Fruit fly (Drosophila melanogaster) whole organism, embryonic: ENCODE data around the gene CG42538.

Experiments
- Bdp1 ChIP-seq: fragments of 200-800 bp; sonication (Bioruptor generic); optimal IDR thresholded peaks from 3 replicates; lab custom pipeline; 2016; ENCODE audit warnings: missing biosample characterization, missing genetic modification characterization
- CG10321 ChIP-seq: fragments of 200-800 bp; sonication (Bioruptor generic); IDR thresholded peaks from 2 replicates; pipeline ENCODE4 v1.3.6; 2022; ENCODE audit warnings: missing biosample characterization, missing genetic modification characterization
- CG10366 ChIP-seq: fragments of 200-800 bp; sonication (Bioruptor generic); IDR thresholded peaks from 2 replicates; pipeline ENCODE4 v1.3.6; 2022; ENCODE audit warnings: missing biosample characterization, missing genetic modification characterization
- CG11456 ChIP-seq: fragments of 200-800 bp; sonication (Bioruptor generic); IDR thresholded peaks from 3 replicates; pipeline ENCODE4 v1.3.6; 2022; ENCODE audit warnings: missing biosample characterization, missing genetic modification characterization
- CG12236 ChIP-seq: fragments of 200-800 bp; sonication (Bioruptor generic); optimal IDR thresholded peaks from 2 replicates; lab custom pipeline; 2016; ENCODE audit warnings: missing biosample characterization, missing genetic modification characterization
- CG14667 ChIP-seq: fragments of 200-800 bp; sonication (Bioruptor generic); IDR thresholded peaks from 2 replicates; pipeline ENCODE4 v1.3.6; 2022; ENCODE audit warnings: missing biosample characterization, missing genetic modification characterization
- CG15479 ChIP-seq: fragments of 200-800 bp; sonication (Bioruptor generic); optimal IDR thresholded peaks from 3 replicates; lab custom pipeline; 2019; ENCODE audit warnings: missing biosample characterization, mild to moderate bottlenecking, missing genetic modification characterization, moderate library complexity
- CG1647 ChIP-seq: fragments of 200-800 bp; sonication (Bioruptor generic); optimal IDR thresholded peaks from 3 replicates; lab custom pipeline; 2016; ENCODE audit warnings: missing biosample characterization, missing genetic modification characterization
- CG16815 ChIP-seq: fragments of 200-800 bp; sonication (Bioruptor generic); optimal IDR thresholded peaks from 3 replicates; lab custom pipeline; 2017; ENCODE audit warnings: missing biosample characterization, mild to moderate bottlenecking, missing genetic modification characterization
- CG17328 ChIP-seq: fragments of 200-800 bp; sonication (Bioruptor generic); IDR thresholded peaks from 2 replicates; pipeline ENCODE4 v1.3.6; 2022; ENCODE audit warnings: missing biosample characterization, missing genetic modification characterization
- CG18262 ChIP-seq: fragments of 200-800 bp; optimal IDR thresholded peaks from 3 replicates; lab custom pipeline; 2019; ENCODE audit warnings: missing biosample characterization, mild to moderate bottlenecking, missing genetic modification characterization, moderate library complexity
- CG1832 ChIP-seq: fragments of 200-800 bp; sonication (Bioruptor generic); optimal IDR thresholded peaks from 2 replicates; lab custom pipeline; 2017; ENCODE audit warnings: missing biosample characterization, mild to moderate bottlenecking, missing genetic modification characterization, inconsistent platforms
- CG2120 ChIP-seq: fragments of 200-800 bp; sonication (Bioruptor generic); optimal IDR thresholded peaks from 3 replicates; lab custom pipeline; 2016; ENCODE audit warnings: missing biosample characterization, missing genetic modification characterization
- CG30403 ChIP-seq: fragments of 200-800 bp; sonication (Bioruptor generic); optimal IDR thresholded peaks from 3 replicates; lab custom pipeline; 2016; ENCODE audit warnings: missing biosample characterization, missing genetic modification characterization
- CG32772 ChIP-seq: fragments of 200-800 bp; sonication (Bioruptor generic); IDR thresholded peaks from 2 replicates; pipeline ENCODE4 v1.3.6; 2022; ENCODE audit warnings: missing biosample characterization, missing genetic modification characterization
- CG3995 ChIP-seq: fragments of 200-800 bp; sonication (Bioruptor generic); optimal IDR thresholded peaks from 3 replicates; lab custom pipeline; 2016; ENCODE audit warnings: missing biosample characterization, missing genetic modification characterization
- CG6689 ChIP-seq: fragments of 200-800 bp; sonication (Bioruptor generic); IDR thresholded peaks from 2 replicates; pipeline ENCODE4 v1.3.6; 2022; ENCODE audit warnings: missing biosample characterization, missing genetic modification characterization
- CG7556 ChIP-seq: fragments of 200-800 bp; sonication (Bioruptor generic); optimal IDR thresholded peaks from 2 replicates; lab custom pipeline; 2017; ENCODE audit warnings: missing biosample characterization, mild to moderate bottlenecking, missing genetic modification characterization
- CG8924 ChIP-seq: fragments of 200-800 bp; optimal IDR thresholded peaks from 3 replicates; lab custom pipeline; 2019; ENCODE audit warnings: missing biosample characterization, mild to moderate bottlenecking, missing genetic modification characterization, moderate library complexity
- CG9609 ChIP-seq: fragments of 200-800 bp; sonication (Bioruptor generic); optimal IDR thresholded peaks from 3 replicates; lab custom pipeline; 2016; ENCODE audit warnings: missing biosample characterization, missing genetic modification characterization
- CG9876 ChIP-seq: fragments of 200-800 bp; sonication (Bioruptor generic); optimal IDR thresholded peaks from 2 replicates; lab custom pipeline; 2016; ENCODE audit warnings: missing biosample characterization, missing genetic modification characterization
- E2f1 ChIP-seq: fragments of 200-800 bp; sonication (Bioruptor generic); IDR thresholded peaks from 2 replicates; pipeline ENCODE4 v1.3.6; 2022; ENCODE audit warnings: missing biosample characterization, missing genetic modification characterization
- Fer2 ChIP-seq: fragments of 200-800 bp; sonication (Bioruptor generic); optimal IDR thresholded peaks from 2 replicates; lab custom pipeline; 2018; ENCODE audit warnings: missing biosample characterization, mild to moderate bottlenecking, missing genetic modification characterization, moderate library complexity
- HLH4C ChIP-seq: fragments of 200-800 bp; sonication (Bioruptor generic); IDR thresholded peaks from 3 replicates; pipeline ENCODE4 v1.3.6; 2022; ENCODE audit warnings: missing biosample characterization, missing genetic modification characterization; ENCODE audit not compliant: partially characterized antibody
- Hand ChIP-seq: fragments of 200-800 bp; sonication (Bioruptor generic); optimal IDR thresholded peaks from 2 replicates; lab custom pipeline; 2017; ENCODE audit warnings: mild to moderate bottlenecking, missing biosample characterization, missing genetic modification reagents, missing genetic modification characterization
- Hsf ChIP-seq: fragments of 200-800 bp; sonication (Bioruptor generic); optimal IDR thresholded peaks from 3 replicates; lab custom pipeline; 2016; ENCODE audit warnings: missing biosample characterization, missing genetic modification characterization
- Max ChIP-seq: fragments of 200-800 bp; sonication (Bioruptor generic); optimal IDR thresholded peaks from 2 replicates; lab custom pipeline; 2016; ENCODE audit warnings: missing biosample characterization, mild to moderate bottlenecking, missing genetic modification characterization
- Mes4 ChIP-seq: fragments of 200-800 bp; sonication (Bioruptor generic); optimal IDR thresholded peaks from 2 replicates; lab custom pipeline; 2016; ENCODE audit warnings: missing biosample characterization, missing genetic modification characterization
- NK7.1 ChIP-seq: fragments of 200-800 bp; sonication (Bioruptor generic); optimal IDR thresholded peaks from 3 replicates; lab custom pipeline; 2016; ENCODE audit warnings: missing biosample characterization, missing genetic modification characterization
- PHDP ChIP-seq: fragments of 200-800 bp; sonication (Bioruptor generic); optimal IDR thresholded peaks from 3 replicates; lab custom pipeline; 2018; ENCODE audit warnings: missing biosample characterization, mild to moderate bottlenecking, missing genetic modification characterization, moderate library complexity
- Sry-δ ChIP-seq: fragments of 200-800 bp; sonication (Bioruptor generic); optimal IDR thresholded peaks from 2 replicates; lab custom pipeline; 2016; ENCODE audit warnings: missing biosample characterization, missing genetic modification characterization
- TFAM ChIP-seq: fragments of 200-800 bp; sonication (Bioruptor generic); optimal IDR thresholded peaks from 2 replicates; lab custom pipeline; 2017; ENCODE audit warnings: missing biosample characterization, missing genetic modification characterization, inconsistent platforms
- Trl ChIP-seq, 3 experiments: fragments of >200 bp in 2 of 3; fragments of 200-800 bp in 1 of 3; sonication (Bioruptor generic) in 1 of 3; optimal IDR thresholded peaks; 2 replicates in 1 of 3; 3 replicates in 2 of 3; lab custom pipeline; 2016 to 2017; ENCODE audit warnings: missing biosample characterization in 1 of 3, missing genetic modification characterization in 1 of 3
- bowl ChIP-seq: fragments of 200-800 bp; sonication (Bioruptor generic); IDR thresholded peaks from 2 replicates; pipeline ENCODE4 v1.3.6; 2022; ENCODE audit warnings: missing biosample characterization, missing genetic modification characterization
- br ChIP-seq: fragments of >200 bp; optimal IDR thresholded peaks from 2 replicates; lab custom pipeline; 2017
- chm ChIP-seq: fragments of 200-800 bp; sonication (Bioruptor generic); IDR thresholded peaks from 2 replicates; pipeline ENCODE4 v1.3.6; 2022; ENCODE audit warnings: missing biosample characterization, missing genetic modification characterization
- dysf ChIP-seq: fragments of 200-800 bp; sonication (Bioruptor generic); IDR thresholded peaks from 3 replicates; pipeline ENCODE4 v1.3.6; 2022; ENCODE audit warnings: missing biosample characterization, missing genetic modification characterization
- fd96Cb ChIP-seq: fragments of 200-800 bp; sonication (Bioruptor generic); optimal IDR thresholded peaks from 2 replicates; lab custom pipeline; 2018; ENCODE audit warnings: missing biosample characterization, mild to moderate bottlenecking, missing genetic modification characterization, moderate library complexity
- grau ChIP-seq: fragments of 200-800 bp; optimal IDR thresholded peaks from 3 replicates; lab custom pipeline; 2019; ENCODE audit warnings: missing biosample characterization, mild to moderate bottlenecking, missing genetic modification characterization, moderate library complexity
- gt ChIP-seq: fragments of 200-800 bp; sonication (Bioruptor generic); IDR thresholded peaks from 2 replicates; pipeline ENCODE4 v1.3.6; 2022; ENCODE audit warnings: missing biosample characterization, missing genetic modification characterization
- ind ChIP-seq: fragments of 200-800 bp; sonication (Bioruptor generic); optimal IDR thresholded peaks from 3 replicates; lab custom pipeline; 2016; ENCODE audit warnings: missing biosample characterization, missing genetic modification characterization
- klu ChIP-seq: fragments of 200-800 bp; sonication (Bioruptor generic); IDR thresholded peaks from 2 replicates; pipeline ENCODE4 v1.3.6; 2022; ENCODE audit warnings: missing biosample characterization, missing genetic modification characterization
- luna ChIP-seq: fragments of 200-800 bp; sonication (Bioruptor generic); optimal IDR thresholded peaks from 2 replicates; lab custom pipeline; 2016; ENCODE audit warnings: missing biosample characterization, missing genetic modification characterization
- onecut ChIP-seq: fragments of 200-800 bp; sonication (Bioruptor generic); IDR thresholded peaks from 2 replicates; pipeline ENCODE4 v1.3.6; 2022; ENCODE audit warnings: missing biosample characterization, missing genetic modification characterization
- run ChIP-seq: fragments of 200-800 bp; sonication (Bioruptor generic); optimal IDR thresholded peaks from 3 replicates; lab custom pipeline; 2018; ENCODE audit warnings: missing biosample characterization, mild to moderate bottlenecking, missing genetic modification characterization
- sc ChIP-seq, 3 experiments: fragments of >200 bp in 2 of 3; fragments of 200-800 bp in 1 of 3; sonication (Bioruptor generic) in 1 of 3; optimal IDR thresholded peaks; 2 replicates in 2 of 3; 3 replicates in 1 of 3; lab custom pipeline; 2017; ENCODE audit warnings: mild to moderate bottlenecking in 1 of 3, missing biosample characterization in 1 of 3, missing genetic modification characterization in 1 of 3, missing genetic modification reagents in 1 of 3
- sr ChIP-seq: fragments of 200-800 bp; sonication (Bioruptor generic); IDR thresholded peaks from 3 replicates; pipeline ENCODE4 v1.3.6; 2022; ENCODE audit warnings: missing biosample characterization, missing genetic modification characterization
- stc ChIP-seq: fragments of 200-800 bp; sonication (Bioruptor generic); IDR thresholded peaks from 2 replicates; pipeline ENCODE4 v1.3.6; 2022; ENCODE audit warnings: missing biosample characterization, missing genetic modification characterization
- stwl ChIP-seq: fragments of 200-800 bp; sonication (Bioruptor generic); optimal IDR thresholded peaks from 3 replicates; lab custom pipeline; 2018; ENCODE audit warnings: missing biosample characterization, mild to moderate bottlenecking, missing genetic modification characterization, moderate library complexity
- trem ChIP-seq: fragments of 200-800 bp; optimal IDR thresholded peaks from 3 replicates; lab custom pipeline; 2019; ENCODE audit warnings: missing biosample characterization, mild to moderate bottlenecking, missing genetic modification characterization, moderate library complexity
- unpg ChIP-seq: fragments of 200-800 bp; sonication (Bioruptor generic); optimal IDR thresholded peaks from 3 replicates; lab custom pipeline; 2018; ENCODE audit warnings: missing biosample characterization, mild to moderate bottlenecking, missing genetic modification characterization, moderate library complexity

The CG42538 gene

DNA sequence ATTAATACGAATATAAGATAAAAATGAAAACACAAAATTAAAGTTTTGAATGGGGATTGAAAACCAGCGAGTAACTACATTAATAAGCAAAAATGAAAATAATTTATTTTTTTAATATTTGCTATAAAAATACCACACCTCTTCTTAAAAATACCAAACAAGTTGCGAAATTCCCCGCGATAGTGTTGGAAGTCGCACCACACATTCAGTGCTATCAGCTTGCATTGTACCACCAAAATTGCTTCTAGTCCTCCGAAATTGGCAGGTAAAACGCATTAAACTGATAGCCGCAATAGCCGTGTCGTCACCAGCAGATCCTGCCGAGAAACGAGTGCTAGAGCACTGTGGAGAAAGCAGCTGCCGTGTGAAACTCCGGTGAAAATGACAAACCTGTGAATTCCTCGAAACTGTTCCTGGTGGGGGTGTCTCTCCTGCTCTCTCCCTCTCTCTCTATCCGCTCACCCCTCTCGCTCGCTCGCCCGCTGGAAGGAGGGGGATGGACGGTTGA lies 46.2 kb upstream of the CG42538 start, which contains the start of gene Hip14 (continued):
- no peak for TF ChIP-seq sr
- TF ChIP-seq TFAM (GFP tag; lab: Kevin White, UChicago): no peak
- 0 out of 2 replicates have a peak, but pooled peaks have one; percentile 8 for TF ChIP-seq CG17328 (GFP tag; lab: Robert Waterston, UW)
- no peak for TF ChIP-seq Mes4
- no peak for TF ChIP-seq HLH4C (GFP tag; lab: Robert Waterston, UW)
- peak; percentile 23 for TF ChIP-seq CG7556 (GFP tag; lab: Kevin White, UChicago)
- TF ChIP-seq CG15479 (GFP tag; lab: Kevin White, UChicago): peak; percentile 56
- TF ChIP-seq CG16815 (GFP tag; lab: Kevin White, UChicago): no peak
- TF ChIP-seq Hand (GFP tag; lab: Kevin White, UChicago): no peak
- no peak for TF ChIP-seq CG10321 (GFP tag; lab: Robert Waterston, UW)
- TF ChIP-seq E2f1 (GFP tag; lab: Robert Waterston, UW): no peak
- TF ChIP-seq stwl: peak; percentile 54
- TF ChIP-seq CG11456 (GFP tag; lab: Robert Waterston, UW): no peak
- TF ChIP-seq Fer2 (tag; lab: Kevin White, UChicago): no peak
- no peak for TF ChIP-seq onecut
- TF ChIP-seq chm (GFP tag; lab: Robert Waterston, UW): peak; percentile 20; the same call in 1 of the 2 replicates
- no peak for TF ChIP-seq fd96Cb (tag; lab: Kevin White, UChicago)
- no peak for TF ChIP-seq Bdp1
- TF ChIP-seq NK7.1 (GFP tag; lab: Kevin White, UChicago): no peak
- no peak for TF ChIP-seq CG9876 (GFP tag; lab: Kevin White, UChicago)
- no peak for TF ChIP-seq CG8924
- no peak for TF ChIP-seq grau
- no peak for TF ChIP-seq CG32772 (GFP tag; lab: Robert Waterston, UW)
- TF ChIP-seq CG1832 (GFP tag; lab: Kevin White, UChicago): peak; percentile 90
- TF ChIP-seq CG12236 (GFP tag; lab: Kevin White, UChicago): no peak
- TF ChIP-seq run: no peak
- TF ChIP-seq CG1647 (GFP tag; lab: Kevin White, UChicago): peak; percentile 21
- no peak for TF ChIP-seq CG10366 (GFP tag; lab: Robert Waterston, UW)
- TF ChIP-seq bowl (GFP tag; lab: Robert Waterston, UW): no peak
- no peak for TF ChIP-seq br (lab: Kevin White, UChicago)
- peak; percentile 7 for TF ChIP-seq CG2120 (GFP tag; lab: Kevin White, UChicago)
- no peak for TF ChIP-seq PHDP (tag; lab: Kevin White, UChicago)
- TF ChIP-seq CG30403: peak; percentile 43
- no peak for TF ChIP-seq unpg (GFP tag; lab: Kevin White, UChicago)
- TF ChIP-seq gt (GFP tag; lab: Robert Waterston, UW): no peak
- no peak for TF ChIP-seq ind
- no peak for TF ChIP-seq sc (optimal IDR thresholded peaks at IDR 0.05; lab: Kevin White, UChicago)
- TF ChIP-seq sc (GFP tag; optimal IDR thresholded peaks at IDR 0.05; lab: Kevin White, UChicago): no peak
- TF ChIP-seq Sry-δ (GFP tag; lab: Kevin White, UChicago): no peak
- no peak for TF ChIP-seq stc (GFP tag; lab: Robert Waterston, UW)
- TF ChIP-seq Trl (optimal IDR thresholded peaks at IDR 0.05; lab: Kevin White, UChicago): peak in 1 of 2 experiments; percentile 51
- peak; percentile 29 for TF ChIP-seq Trl (GFP tag; optimal IDR thresholded peaks at IDR 0.05; lab: Kevin White, UChicago)
- peak; percentile 64 for TF ChIP-seq trem (tag; lab: Kevin White, UChicago)
- 0 out of 2 replicates have a peak, but pooled peaks have one; percentile 17 for TF ChIP-seq klu (GFP tag; lab: Robert Waterston, UW)
- TF ChIP-seq Hsf (GFP tag; lab: Kevin White, UChicago): no peak
- TF ChIP-seq Max: no peak
- TF ChIP-seq CG14667 (GFP tag; lab: Robert Waterston, UW): no peak
- peak; percentile 86 for TF ChIP-seq CG3995 (GFP tag; lab: Kevin White, UChicago)
- no peak for TF ChIP-seq luna
- no peak for TF ChIP-seq dysf (GFP tag; lab: Robert Waterston, UW)
- no peak for TF ChIP-seq CG6689 (GFP tag; lab: Robert Waterston, UW)
- TF ChIP-seq CG9609: no peak
- peak; percentile 32 for TF ChIP-seq CG18262
